Fruit fly (Drosophila melanogaster) Kc167 (cell line): ENCODE measurements around the gene CG1738.

Source experiments
- Myc ChIP-seq: fragments of >200 bp; optimal IDR thresholded peaks from 2 replicates; lab custom pipeline; 2017; ENCODE audit warnings: missing external identifiers
- Sin3A ChIP-seq: fragments of >200 bp; optimal IDR thresholded peaks from 2 replicates; lab custom pipeline; 2018; ENCODE audit warnings: missing external identifiers
- h ChIP-seq: fragments of >200 bp; optimal IDR thresholded peaks from 3 replicates; lab custom pipeline; 2018; ENCODE audit warnings: missing external identifiers
- insv ChIP-seq: fragments of >200 bp; optimal IDR thresholded peaks from 3 replicates; lab custom pipeline; 2018; ENCODE audit warnings: missing external identifiers

- TF ChIP-seq h (lab: Kevin White, UChicago) (no peak), Sin3A (no peak), insv (lab: Kevin White, UChicago) (no peak), Myc (lab: Kevin White, UChicago) (no peak)
These were observed 931 bp downstream of the CG1738 start, which contains the start of gene NdufV3 for dm6 chrX:11349780-11350179.
